Worm (Caenorhabditis elegans) whole organism, early embryonic: ENCODE data around the gene rab-39.

Experiments used
- F13C5.2 ChIP-seq: sonication (generic microtip); optimal IDR thresholded peaks from 2 replicates; lab custom pipeline; 2017; ENCODE audit warnings: mild to moderate bottlenecking, missing genetic modification characterization, inconsistent platforms, missing compliant biosample characterization
- aly-1 ChIP-seq: sonication (generic microtip); optimal IDR thresholded peaks from 2 replicates; lab custom pipeline; 2016; ENCODE audit warnings: missing genetic modification characterization, missing compliant biosample characterization
- ama-1 ChIP-seq: fragments of 150-350 bp; optimal IDR thresholded peaks from 2 replicates; lab custom pipeline; 2014
- ets-7 ChIP-seq: sonication (generic microtip); optimal IDR thresholded peaks from 2 replicates; lab custom pipeline; 2016; ENCODE audit warnings: missing genotype, missing genetic modification characterization, missing compliant biosample characterization
- flt-1 ChIP-seq: fragments of 200-800 bp; sonication (Bioruptor generic); IDR thresholded peaks from 2 replicates; pipeline ENCODE4 v1.3.6; 2022; ENCODE audit warnings: missing genetic modification characterization, missing compliant biosample characterization
- hmbx-1 ChIP-seq: sonication (generic microtip); optimal IDR thresholded peaks from 2 replicates; lab custom pipeline; 2016; ENCODE audit warnings: mild to moderate bottlenecking, missing genetic modification characterization, missing compliant biosample characterization
- hmg-4 ChIP-seq: fragments of 200-800 bp; sonication (Bioruptor generic); optimal IDR thresholded peaks from 2 replicates; lab custom pipeline; 2018; ENCODE audit warnings: mild to moderate bottlenecking, missing genetic modification characterization, missing compliant biosample characterization
- hnd-1 ChIP-seq: sonication (generic microtip); optimal IDR thresholded peaks from 2 replicates; lab custom pipeline; 2016; ENCODE audit warnings: missing genetic modification characterization, missing compliant biosample characterization
- pes-1 ChIP-seq: fragments of 200-800 bp; sonication (Bioruptor generic); IDR thresholded peaks from 2 replicates; pipeline ENCODE4 v1.3.6; 2022; ENCODE audit warnings: missing genetic modification reagents, missing genetic modification characterization, missing compliant biosample characterization
- scrt-1 ChIP-seq: fragments of 200-800 bp; sonication (Bioruptor generic); IDR thresholded peaks from 2 replicates; pipeline ENCODE4 v1.3.6; 2022; ENCODE audit warnings: missing genetic modification characterization, missing compliant biosample characterization
- sea-1 ChIP-seq: fragments of 200-800 bp; sonication (Bioruptor generic); conservative IDR thresholded peaks from 2 replicates; pipeline ENCODE4 v1.3.6; 2022; ENCODE audit warnings: missing genetic modification characterization, missing compliant biosample characterization
- tbx-11 ChIP-seq: fragments of 200-800 bp; sonication (Bioruptor generic); IDR thresholded peaks from 2 replicates; pipeline ENCODE4 v1.3.6; 2022; ENCODE audit warnings: missing genetic modification characterization, missing compliant biosample characterization
- tbx-37 ChIP-seq: fragments of 200-800 bp; sonication (Bioruptor generic); conservative IDR thresholded peaks from 2 replicates; pipeline ENCODE4 v1.3.6; 2022; ENCODE audit warnings: missing genetic modification reagents, missing genetic modification characterization, missing compliant biosample characterization

ce11 chrII:9306835-9307234 is 15.9 kb downstream of the rab-39 start:
- no peak for TF ChIP-seq ama-1 (lab: Kevin White, UChicago)
- TF ChIP-seq aly-1 (tag; lab: Kevin White, UChicago), result no peak
- TF ChIP-seq flt-1, result no peak
- TF ChIP-seq tbx-11, result no peak
- no peak for TF ChIP-seq ets-7 (tag; lab: Kevin White, UChicago)
- no peak for TF ChIP-seq sea-1 (GFP tag; lab: Robert Waterston, UW)
- no peak for TF ChIP-seq scrt-1 (GFP tag; lab: Robert Waterston, UW)
- TF ChIP-seq hnd-1 (tag; lab: Kevin White, UChicago), result no peak
- no peak for TF ChIP-seq tbx-37 (GFP tag; lab: Robert Waterston, UW)
- no peak for TF ChIP-seq hmg-4 (GFP tag; lab: Kevin White, UChicago)
- TF ChIP-seq pes-1 (GFP tag; lab: Robert Waterston, UW), result no peak
- TF ChIP-seq F13C5.2, result no peak
- no peak for TF ChIP-seq hmbx-1
